Fruit fly (Drosophila melanogaster): Measurements from ENCODE around the gene Ir7f.

Ir7f gene

DNA sequence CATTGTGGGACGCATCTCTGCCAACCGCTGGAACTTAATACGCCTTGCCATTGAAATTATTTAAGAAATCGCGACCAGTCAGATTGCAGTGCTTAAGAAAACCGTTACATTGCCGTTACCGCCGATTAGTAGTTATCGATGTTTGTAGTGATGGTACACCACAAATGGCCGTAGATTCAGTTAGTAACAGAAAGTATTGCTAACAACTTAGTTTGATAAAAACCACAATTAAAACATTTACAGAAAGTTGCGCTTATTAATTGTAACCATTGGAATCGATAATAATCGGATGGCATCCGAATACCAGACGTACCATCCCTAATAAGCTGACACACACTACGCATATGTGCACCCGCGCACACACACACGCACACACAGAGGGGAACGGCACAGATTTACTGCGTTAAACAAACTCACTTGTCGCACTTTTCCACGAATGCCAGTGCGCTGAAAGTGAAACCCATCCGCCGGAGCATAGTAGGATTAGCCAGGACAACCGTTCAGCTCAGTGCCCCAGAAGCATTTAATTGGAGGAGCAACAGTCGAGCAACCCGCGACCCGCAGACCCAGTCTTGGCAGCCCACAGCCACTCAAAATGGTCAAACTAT lies 36.4 kb upstream of the Ir7f start, which contains the start of the genes hdm and Ykt6 (continued):
- TF ChIP-seq Dip2 (GFP tag; IDR thresholded peaks at IDR 0.05) (no peak), CG6175 (GFP tag; IDR thresholded peaks at IDR 0.05) (peak; percentile 73; the same call in 1 of the 3 replicates), Camta (GFP tag; optimal IDR thresholded peaks at IDR 0.05) (peak; percentile 79), MTF-1 (GFP tag; optimal IDR thresholded peaks at IDR 0.05; ENCODE audit: borderline replicate concordance) (no peak), gcm (GFP tag; optimal IDR thresholded peaks at IDR 0.05) (peak; percentile 48), Antp (GFP tag; optimal IDR thresholded peaks at IDR 0.05) (peak; percentile 88), CG4820 (GFP tag; optimal IDR thresholded peaks at IDR 0.05) (peak; percentile 76), Dref (GFP tag; IDR thresholded peaks at IDR 0.05) (peak; percentile 75), CG31388 (GFP tag; optimal IDR thresholded peaks at IDR 0.05) (peak; percentile 8), GATAe (GFP tag; conservative IDR thresholded peaks at IDR 0.05) (no peak), Neu2 (GFP tag; optimal IDR thresholded peaks at IDR 0.05; ENCODE audit: borderline replicate concordance) (peak; percentile 97), seq (GFP tag; IDR thresholded peaks at IDR 0.05) (peak; percentile 68), ci (GFP tag; IDR thresholded peaks at IDR 0.05) (peak; percentile 81; the same call in 1 of the 3 replicates), sisA (GFP tag; IDR thresholded peaks at IDR 0.05) (peak; percentile 71), ken (GFP tag; IDR thresholded peaks at IDR 0.05) (peak; percentile 84), kay (GFP tag; optimal IDR thresholded peaks at IDR 0.05) (peak; percentile 79), psq (GFP tag; optimal IDR thresholded peaks at IDR 0.05) (peak; percentile 43), odd (GFP tag; optimal IDR thresholded peaks at IDR 0.05) (no peak), da (GFP tag; optimal IDR thresholded peaks at IDR 0.05) (peak; percentile 26), Asciz (GFP tag; optimal IDR thresholded peaks at IDR 0.05) (no peak), CG7556 (GFP tag; optimal IDR thresholded peaks at IDR 0.05) (peak; percentile 52), CG12391 (tag; optimal IDR thresholded peaks at IDR 0.05) (peak; percentile 87), insv (GFP tag; optimal IDR thresholded peaks at IDR 0.05) (peak in 1 of 2 experiments; percentile 45), Nf-YA (GFP tag; IDR thresholded peaks at IDR 0.05) (peak; percentile 58; the same call in 1 of the 2 replicates), lov (optimal IDR thresholded peaks at IDR 0.05) (no peak), lov (GFP tag; IDR thresholded peaks at IDR 0.05) (peak; percentile 69; the same call in 1 of the 3 replicates), tna (GFP tag; IDR thresholded peaks at IDR 0.05; ENCODE audit: partially characterized antibody) (peak; percentile 91), CG11085 (GFP tag; IDR thresholded peaks at IDR 0.05) (peak; percentile 68), Vsx1 (GFP tag; optimal IDR thresholded peaks at IDR 0.05) (no peak), zfh2 (GFP tag; optimal IDR thresholded peaks at IDR 0.05) (peak; percentile 83), CG10959 (GFP tag; IDR thresholded peaks at IDR 0.05) (peak; percentile 74), CG17829 (tag; optimal IDR thresholded peaks at IDR 0.05) (peak; percentile 78), CG3726 (GFP tag; IDR thresholded peaks at IDR 0.05) (0 out of 3 replicates have a peak, but pooled peaks have one; percentile 63), Ets97D (GFP tag; optimal IDR thresholded peaks at IDR 0.05) (peak; percentile 73), CG4854 (GFP tag; optimal IDR thresholded peaks at IDR 0.05) (peak; percentile 28), tio (GFP tag; optimal IDR thresholded peaks at IDR 0.05) (no peak), CG7357 (GFP tag; IDR thresholded peaks at IDR 0.05) (peak; percentile 45; the same call in 1 of the 3 replicates), Sox102F (GFP tag; optimal IDR thresholded peaks at IDR 0.05) (no peak), CG11695 (GFP tag; IDR thresholded peaks at IDR 0.05) (peak; percentile 81), pan (optimal IDR thresholded peaks at IDR 0.05) (no peak), pan (GFP tag; optimal IDR thresholded peaks at IDR 0.05 in 1 of 2, IDR thresholded peaks at IDR 0.05 in 1 of 2) (peak in 1 of 2 experiments; percentile 81), CG7271 (tag; optimal IDR thresholded peaks at IDR 0.05) (peak; percentile 41), CG7963 (GFP tag; IDR thresholded peaks at IDR 0.05; ENCODE audit: partially characterized antibody) (peak; percentile 77), CG12236 (GFP tag; optimal IDR thresholded peaks at IDR 0.05) (peak; percentile 34), CG32532 (GFP tag; IDR thresholded peaks at IDR 0.05) (peak; percentile 85), ind (GFP tag; optimal IDR thresholded peaks at IDR 0.05) (no peak), CG13624 (GFP tag; optimal IDR thresholded peaks at IDR 0.05) (peak; percentile 84), CG8290 (GFP tag; optimal IDR thresholded peaks at IDR 0.05) (peak; percentile 68), CG8290 (tag; optimal IDR thresholded peaks at IDR 0.05) (peak in 1 of 2 experiments; percentile 14), CG15479 (GFP tag; optimal IDR thresholded peaks at IDR 0.05) (no peak), nom (GFP tag; optimal IDR thresholded peaks at IDR 0.05) (peak; percentile 7)
